Worm (Caenorhabditis elegans) whole organism, late embryonic: ENCODE measurements around the gene sre-51.

Source experiments
- F13H6.1 ChIP-seq: sonication (generic microtip); optimal IDR thresholded peaks from 2 replicates; lab custom pipeline; 2016; ENCODE audit warnings: missing genetic modification characterization, missing compliant biosample characterization
- ama-1 ChIP-seq: fragments of 150-350 bp; optimal IDR thresholded peaks from 2 replicates; lab custom pipeline; 2014
- hlh-13 ChIP-seq: fragments of 200-800 bp; sonication (Bioruptor generic); optimal IDR thresholded peaks from 2 replicates; lab custom pipeline; 2018; ENCODE audit warnings: mild to moderate bottlenecking, missing genetic modification characterization, missing compliant biosample characterization
- lim-6 ChIP-seq: sonication (generic microtip); optimal IDR thresholded peaks from 2 replicates; lab custom pipeline; 2016; ENCODE audit warnings: missing genetic modification characterization, missing compliant biosample characterization
- lin-11 ChIP-seq: fragments of 200-800 bp; sonication (Bioruptor generic); optimal IDR thresholded peaks from 2 replicates; lab custom pipeline; 2018; ENCODE audit warnings: mild to moderate bottlenecking, missing genetic modification characterization, missing compliant biosample characterization
- madf-2 ChIP-seq: sonication (generic microtip); optimal IDR thresholded peaks from 2 replicates; lab custom pipeline; 2017; ENCODE audit warnings: missing genetic modification characterization, missing compliant biosample characterization
- pqm-1 ChIP-seq: sonication (generic microtip); optimal IDR thresholded peaks from 2 replicates; lab custom pipeline; 2016; ENCODE audit warnings: missing genetic modification characterization, missing compliant biosample characterization
- pros-1 ChIP-seq: fragments of 150-350 bp; optimal IDR thresholded peaks from 2 replicates; lab custom pipeline; 2014; ENCODE audit warnings: missing biosample characterization, missing genetic modification reagents, missing genetic modification characterization
- tbx-2 ChIP-seq: sonication (generic microtip); optimal IDR thresholded peaks from 2 replicates; lab custom pipeline; 2016; ENCODE audit warnings: missing genetic modification characterization, missing compliant biosample characterization
- ztf-16 ChIP-seq: sonication (generic microtip); optimal IDR thresholded peaks from 2 replicates; lab custom pipeline; 2017; ENCODE audit warnings: missing genetic modification characterization, missing compliant biosample characterization

- TF ChIP-seq ztf-16 (tag; lab: Kevin White, UChicago): no peak
- no peak for TF ChIP-seq hlh-13 (GFP tag; lab: Kevin White, UChicago)
- no peak for TF ChIP-seq ama-1 (lab: Kevin White, UChicago)
- TF ChIP-seq pros-1 (tag; lab: Kevin White, UChicago): no peak
- no peak for TF ChIP-seq tbx-2 (tag; lab: Kevin White, UChicago)
- no peak for TF ChIP-seq pqm-1 (tag; lab: Kevin White, UChicago)
- TF ChIP-seq madf-2 (tag; lab: Kevin White, UChicago): no peak
- no peak for TF ChIP-seq F13H6.1 (tag; lab: Kevin White, UChicago)
- TF ChIP-seq lim-6 (tag; lab: Kevin White, UChicago): no peak
- no peak for TF ChIP-seq lin-11 (tag; lab: Kevin White, UChicago)
Observed at ce11 chrII:12279259-12279658, 32.4 kb upstream of the sre-51 start, which contains the start of the genes tric-1B.2 and Y57A10A.29.
